Worm (Caenorhabditis elegans): ENCODE results near the gene F20D6.9.

DNA sequence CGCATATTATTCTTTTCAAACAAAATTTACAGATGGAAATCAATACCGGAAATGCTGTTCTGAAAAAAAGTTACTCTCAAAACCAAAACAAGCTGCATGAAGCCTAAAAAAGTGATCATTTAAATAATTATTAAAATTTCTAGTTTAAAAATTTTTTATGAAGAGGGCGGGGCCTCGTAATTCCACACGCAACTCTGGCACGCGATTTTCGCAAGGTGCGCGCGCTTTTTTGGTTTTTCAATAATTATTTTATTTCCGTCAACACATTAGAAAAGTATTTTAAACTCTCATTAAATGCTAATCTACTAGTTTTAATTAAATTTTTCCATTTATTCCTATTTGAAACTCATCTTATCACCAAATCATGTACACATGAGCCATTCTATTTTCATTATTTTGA lies 47.5 kb downstream of the F20D6.9 start:
- TF ChIP-seq dao-5 (tag; optimal IDR thresholded peaks at IDR 0.05): no peak
- TF ChIP-seq W03F9.2 (tag; optimal IDR thresholded peaks at IDR 0.05): peak; percentile 36
- no peak for TF ChIP-seq him-1 (tag; optimal IDR thresholded peaks at IDR 0.05)
